Worm (Caenorhabditis elegans) whole organism, L2 larva: ENCODE data around the gene mdh-1.

Experiments
- ZK546.5 ChIP-seq: sonication (generic microtip); optimal IDR thresholded peaks from 2 replicates; lab custom pipeline; 2017; ENCODE audit warnings: missing biosample characterization, missing genetic modification characterization
- aly-2 ChIP-seq: fragments of 150-350 bp; optimal IDR thresholded peaks from 2 replicates; lab custom pipeline; 2014; ENCODE audit warnings: missing biosample characterization, missing genetic modification characterization
- ama-1 ChIP-seq: fragments of 150-350 bp; optimal IDR thresholded peaks from 2 replicates; lab custom pipeline; 2018; ENCODE audit warnings: inconsistent platforms
- blmp-1 ChIP-seq: sonication (generic microtip); optimal IDR thresholded peaks from 2 replicates; lab custom pipeline; 2017; ENCODE audit warnings: missing genetic modification characterization, mild to moderate bottlenecking, missing compliant biosample characterization, antibody characterized with exemption, moderate library complexity; ENCODE audit not compliant: insufficient read depth
- ceh-82 ChIP-seq: fragments of 150-350 bp; optimal IDR thresholded peaks from 2 replicates; lab custom pipeline; 2014; ENCODE audit warnings: missing biosample characterization, missing genetic modification characterization
- elt-1 ChIP-seq: fragments of 150-350 bp; optimal IDR thresholded peaks from 2 replicates; lab custom pipeline; 2014; ENCODE audit warnings: missing biosample characterization, missing genetic modification characterization
- lin-11 ChIP-seq: fragments of 150-350 bp; sonication (generic microtip); optimal IDR thresholded peaks from 2 replicates; lab custom pipeline; 2014; ENCODE audit warnings: missing biosample characterization, missing genetic modification characterization, inconsistent platforms, mixed read lengths
- lin-13 ChIP-seq: fragments of 150-350 bp; optimal IDR thresholded peaks from 2 replicates; lab custom pipeline; 2014; ENCODE audit warnings: missing biosample characterization, missing genetic modification reagents, missing genetic modification characterization
- nhr-21 ChIP-seq: fragments of 150-350 bp; optimal IDR thresholded peaks from 2 replicates; lab custom pipeline; 2014; ENCODE audit warnings: missing biosample characterization, missing genetic modification characterization
- nhr-25 ChIP-seq: fragments of 150-350 bp; sonication (generic microtip); optimal IDR thresholded peaks from 3 replicates; lab custom pipeline; 2014; ENCODE audit warnings: missing biosample characterization, missing genetic modification characterization
- skn-1 ChIP-seq: sonication (generic microtip); optimal IDR thresholded peaks from 2 replicates; lab custom pipeline; 2017; ENCODE audit warnings: missing biosample characterization, missing genetic modification characterization
- snpc-4 ChIP-seq: fragments of 150-350 bp; optimal IDR thresholded peaks from 2 replicates; lab custom pipeline; 2014; ENCODE audit warnings: missing biosample characterization, missing genetic modification characterization
- unc-62 ChIP-seq: fragments of 150-350 bp; optimal IDR thresholded peaks from 2 replicates; lab custom pipeline; 2014; ENCODE audit warnings: missing biosample characterization, missing genetic modification reagents, missing genetic modification characterization
- zag-1 ChIP-seq: fragments of 150-350 bp; optimal IDR thresholded peaks from 2 replicates; lab custom pipeline; 2014; ENCODE audit warnings: missing biosample characterization, missing genetic modification characterization

- no peak for TF ChIP-seq nhr-25
- no peak for TF ChIP-seq aly-2 (tag; lab: Kevin White, UChicago)
- no peak for TF ChIP-seq ZK546.5 (tag; lab: Kevin White, UChicago)
- no peak for TF ChIP-seq elt-1 (tag; lab: Kevin White, UChicago)
- no peak for TF ChIP-seq ama-1 (lab: Kevin White, UChicago)
- TF ChIP-seq lin-11 (tag; lab: Kevin White, UChicago) = no peak
- no peak for TF ChIP-seq blmp-1
- TF ChIP-seq lin-13 (GFP tag; lab: Kevin White, UChicago) = no peak
- TF ChIP-seq unc-62 (GFP tag; lab: Kevin White, UChicago) = no peak
- TF ChIP-seq snpc-4 = no peak
- TF ChIP-seq skn-1 (tag; lab: Kevin White, UChicago) = no peak
- no peak for TF ChIP-seq ceh-82 (tag; lab: Kevin White, UChicago)
- no peak for TF ChIP-seq zag-1
- TF ChIP-seq nhr-21 = no peak
Measured at ce11 chrV:6549871-6550270, 33.5 kb upstream of the mdh-1 start, which contains the start of gene lipl-4.
